Worm (Caenorhabditis elegans) whole organism, mixed stage, embryonic: Measurements from ENCODE around the gene fbxa-184.

Source experiments
- blmp-1 ChIP-seq: fragments of 150-350 bp; optimal IDR thresholded peaks from 2 replicates; lab custom pipeline; 2014; ENCODE audit warnings: missing biosample characterization, missing genetic modification characterization
- elt-1 ChIP-seq: sonication (generic microtip); optimal IDR thresholded peaks from 2 replicates; lab custom pipeline; 2017; ENCODE audit warnings: missing genetic modification characterization, mild to moderate bottlenecking, missing compliant biosample characterization, antibody characterized with exemption, moderate library complexity, borderline replicate concordance; ENCODE audit not compliant: insufficient read depth
- mab-5 ChIP-seq: fragments of 150-350 bp; optimal IDR thresholded peaks from 2 replicates; lab custom pipeline; 2014; ENCODE audit warnings: missing biosample characterization, missing genetic modification characterization
- mep-1 ChIP-seq: fragments of 150-350 bp; optimal IDR thresholded peaks from 2 replicates; lab custom pipeline; 2017; ENCODE audit warnings: missing biosample characterization, missing genetic modification reagents, missing genetic modification characterization, inconsistent platforms
- nhr-237 ChIP-seq: fragments of 150-350 bp; optimal IDR thresholded peaks from 2 replicates; lab custom pipeline; 2014; ENCODE audit warnings: missing biosample characterization, missing genetic modification characterization
- sem-2 ChIP-seq: fragments of 200-800 bp; sonication (Bioruptor generic); optimal IDR thresholded peaks from 2 replicates; lab custom pipeline; 2018; ENCODE audit warnings: mild to moderate bottlenecking, missing genetic modification characterization, missing compliant biosample characterization
- sptf-1 ChIP-seq: sonication (generic microtip); optimal IDR thresholded peaks from 2 replicates; lab custom pipeline; 2017; ENCODE audit warnings: mild to moderate bottlenecking, missing genetic modification characterization, moderate library complexity, missing compliant biosample characterization
- unc-39 ChIP-seq: fragments of 150-350 bp; optimal IDR thresholded peaks from 2 replicates; lab custom pipeline; 2014; ENCODE audit warnings: missing biosample characterization, missing genetic modification characterization
- unc-62 ChIP-seq: fragments of 150-350 bp; optimal IDR thresholded peaks from 2 replicates; lab custom pipeline; 2014; ENCODE audit warnings: missing biosample characterization, missing genetic modification reagents, missing genetic modification characterization
- zip-8 ChIP-seq: fragments of 150-350 bp; optimal IDR thresholded peaks from 2 replicates; lab custom pipeline; 2014; ENCODE audit warnings: missing biosample characterization, missing genetic modification characterization

DNA sequence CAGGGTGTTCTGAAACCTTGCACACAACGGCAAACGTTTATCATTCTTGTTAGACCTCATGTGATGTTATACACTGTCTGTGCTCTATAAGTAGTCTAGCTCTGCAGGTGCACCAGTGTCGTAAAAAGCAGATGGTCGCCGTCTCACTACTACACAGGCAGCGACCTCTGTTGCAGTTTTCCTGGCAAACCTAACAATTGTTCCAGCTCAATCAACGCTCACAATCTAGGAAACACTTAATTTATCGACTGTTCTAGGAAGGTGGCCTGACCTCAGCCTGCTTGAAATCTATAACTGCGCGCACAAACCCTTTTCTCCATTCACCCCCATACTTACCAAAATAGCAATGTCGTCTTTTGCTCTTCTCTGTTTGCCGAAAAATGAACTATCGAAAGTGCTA, 14.3 kb downstream of the fbxa-184 start, which contains the start of gene fbxb-11:
- TF ChIP-seq mab-5 (tag; lab: Kevin White, UChicago) = no peak
- TF ChIP-seq sptf-1 (tag; lab: Kevin White, UChicago) = no peak
- no peak for TF ChIP-seq elt-1 (tag; lab: Kevin White, UChicago)
- TF ChIP-seq unc-39 (tag; lab: Kevin White, UChicago) = no peak
- TF ChIP-seq mep-1 (tag; lab: Kevin White, UChicago) = no peak
- no peak for TF ChIP-seq unc-62 (GFP tag; lab: Kevin White, UChicago)
- no peak for TF ChIP-seq blmp-1 (tag; lab: Kevin White, UChicago)
- TF ChIP-seq sem-2 (GFP tag; lab: Kevin White, UChicago) = no peak
- no peak for TF ChIP-seq zip-8
- TF ChIP-seq nhr-237 (tag; lab: Kevin White, UChicago) = no peak
